Fruit fly (Drosophila melanogaster) whole organism, embryonic: ENCODE data around the gene CG18508.

Experiments used
- B-H2 ChIP-seq: fragments of 200-800 bp; sonication (Bioruptor generic); optimal IDR thresholded peaks from 2 replicates; lab custom pipeline; 2018; ENCODE audit warnings: missing biosample characterization, mild to moderate bottlenecking, missing genetic modification characterization
- CG11398 ChIP-seq: fragments of 200-800 bp; sonication (Bioruptor generic); optimal IDR thresholded peaks from 2 replicates; lab custom pipeline; 2016; ENCODE audit warnings: missing biosample characterization, missing genetic modification characterization
- CG12219 ChIP-seq: fragments of 200-800 bp; sonication (Bioruptor generic); optimal IDR thresholded peaks from 3 replicates; lab custom pipeline; 2018; ENCODE audit warnings: missing biosample characterization, mild to moderate bottlenecking, missing genetic modification characterization
- CG14667 ChIP-seq: fragments of 200-800 bp; sonication (Bioruptor generic); IDR thresholded peaks from 2 replicates; pipeline ENCODE4 v1.3.6; 2022; ENCODE audit warnings: missing biosample characterization, missing genetic modification characterization
- CG14710 ChIP-seq: fragments of 200-800 bp; sonication (Bioruptor generic); optimal IDR thresholded peaks from 3 replicates; lab custom pipeline; 2019; ENCODE audit warnings: missing biosample characterization, mild to moderate bottlenecking, missing genetic modification characterization, moderate library complexity
- CG15269 ChIP-seq: fragments of 200-800 bp; sonication (Bioruptor generic); optimal IDR thresholded peaks from 2 replicates; lab custom pipeline; 2018; ENCODE audit warnings: missing biosample characterization, mild to moderate bottlenecking, missing genetic modification characterization, moderate library complexity
- CG1602 ChIP-seq: fragments of 200-800 bp; sonication (Bioruptor generic); optimal IDR thresholded peaks from 3 replicates; lab custom pipeline; 2016; ENCODE audit warnings: missing biosample characterization, missing genetic modification characterization
- CG16815 ChIP-seq: fragments of 200-800 bp; sonication (Bioruptor generic); optimal IDR thresholded peaks from 3 replicates; lab custom pipeline; 2017; ENCODE audit warnings: missing biosample characterization, mild to moderate bottlenecking, missing genetic modification characterization
- CG17186 ChIP-seq: fragments of 200-800 bp; sonication (Bioruptor generic); optimal IDR thresholded peaks from 3 replicates; lab custom pipeline; 2017; ENCODE audit warnings: missing biosample characterization, missing genetic modification reagents, missing genetic modification characterization
- CG17802 ChIP-seq: fragments of 200-800 bp; sonication (Bioruptor generic); optimal IDR thresholded peaks from 2 replicates; lab custom pipeline; 2018; ENCODE audit warnings: missing biosample characterization, mild to moderate bottlenecking, missing genetic modification characterization, moderate library complexity
- CG18262 ChIP-seq: fragments of 200-800 bp; optimal IDR thresholded peaks from 3 replicates; lab custom pipeline; 2019; ENCODE audit warnings: missing biosample characterization, mild to moderate bottlenecking, missing genetic modification characterization, moderate library complexity
- CG2116 ChIP-seq: fragments of 200-800 bp; sonication (Bioruptor generic); optimal IDR thresholded peaks from 3 replicates; lab custom pipeline; 2018; ENCODE audit warnings: missing biosample characterization, mild to moderate bottlenecking, missing genetic modification characterization
- CG2120 ChIP-seq: fragments of 200-800 bp; sonication (Bioruptor generic); optimal IDR thresholded peaks from 3 replicates; lab custom pipeline; 2016; ENCODE audit warnings: missing biosample characterization, missing genetic modification characterization
- CG2875 ChIP-seq: fragments of 200-800 bp; sonication (Bioruptor generic); optimal IDR thresholded peaks from 2 replicates; lab custom pipeline; 2017; ENCODE audit warnings: missing biosample characterization, mild to moderate bottlenecking, missing genetic modification characterization, missing genetic modification reagents
- CG32767 ChIP-seq: fragments of 200-800 bp; sonication (Bioruptor generic); IDR thresholded peaks from 2 replicates; pipeline ENCODE4 v1.3.6; 2022; ENCODE audit warnings: missing biosample characterization, missing genetic modification characterization
- CG32772 ChIP-seq: fragments of 200-800 bp; sonication (Bioruptor generic); IDR thresholded peaks from 2 replicates; pipeline ENCODE4 v1.3.6; 2022; ENCODE audit warnings: missing biosample characterization, missing genetic modification characterization
- CG4730 ChIP-seq: fragments of 200-800 bp; sonication (Bioruptor generic); IDR thresholded peaks from 2 replicates; pipeline ENCODE4 v1.3.6; 2022; ENCODE audit warnings: missing biosample characterization, missing genetic modification characterization
- CG6683 ChIP-seq: fragments of 200-800 bp; sonication (Bioruptor generic); optimal IDR thresholded peaks from 2 replicates; lab custom pipeline; 2017; ENCODE audit warnings: missing biosample characterization, mild to moderate bottlenecking, missing genetic modification characterization, missing genetic modification reagents
- CG6854 ChIP-seq: fragments of 200-800 bp; sonication (Bioruptor generic); optimal IDR thresholded peaks from 3 replicates; lab custom pipeline; 2017; ENCODE audit warnings: missing biosample characterization, mild to moderate bottlenecking, missing genetic modification characterization
- CG7271 ChIP-seq: fragments of 200-800 bp; sonication (Bioruptor generic); optimal IDR thresholded peaks from 2 replicates; lab custom pipeline; 2018; ENCODE audit warnings: missing biosample characterization, mild to moderate bottlenecking, missing genetic modification characterization, moderate library complexity
- CG7357 ChIP-seq: fragments of 200-800 bp; sonication (Bioruptor generic); IDR thresholded peaks from 3 replicates; pipeline ENCODE4 v1.3.6; 2022; ENCODE audit warnings: missing biosample characterization, missing genetic modification characterization
- CG7987 ChIP-seq: fragments of 200-800 bp; sonication (Bioruptor generic); optimal IDR thresholded peaks from 2 replicates; lab custom pipeline; 2018; ENCODE audit warnings: missing biosample characterization, mild to moderate bottlenecking, missing genetic modification characterization, moderate library complexity
- CG8089 ChIP-seq: fragments of 200-800 bp; sonication (Bioruptor generic); optimal IDR thresholded peaks from 3 replicates; lab custom pipeline; 2016; ENCODE audit warnings: missing biosample characterization, missing genetic modification characterization
- CG8290 ChIP-seq, 3 experiments: fragments of 200-800 bp; sonication (Bioruptor generic); optimal IDR thresholded peaks; 2 replicates each; lab custom pipeline; 2016 to 2019; ENCODE audit warnings: missing biosample characterization in 3 of 3, missing genetic modification characterization in 3 of 3, mild to moderate bottlenecking in 2 of 3, moderate library complexity in 1 of 3
- Chrac-16 ChIP-seq: fragments of 200-800 bp; sonication (Bioruptor generic); optimal IDR thresholded peaks from 3 replicates; lab custom pipeline; 2016; ENCODE audit warnings: missing biosample characterization, missing genetic modification characterization
- Dref ChIP-seq: fragments of 200-800 bp; sonication (Bioruptor generic); IDR thresholded peaks from 2 replicates; pipeline ENCODE4 v1.3.6; 2022; ENCODE audit warnings: missing biosample characterization, missing genetic modification characterization
- Fer2 ChIP-seq: fragments of 200-800 bp; sonication (Bioruptor generic); optimal IDR thresholded peaks from 2 replicates; lab custom pipeline; 2018; ENCODE audit warnings: missing biosample characterization, mild to moderate bottlenecking, missing genetic modification characterization, moderate library complexity
- GATAe ChIP-seq: fragments of 200-800 bp; sonication (Bioruptor generic); conservative IDR thresholded peaks from 2 replicates; pipeline ENCODE4 v1.3.6; 2022; ENCODE audit warnings: missing biosample characterization, missing genetic modification characterization
- Hsf ChIP-seq: fragments of 200-800 bp; sonication (Bioruptor generic); optimal IDR thresholded peaks from 3 replicates; lab custom pipeline; 2016; ENCODE audit warnings: missing biosample characterization, missing genetic modification characterization
- MTF-1 ChIP-seq: fragments of 200-800 bp; sonication (Bioruptor generic); optimal IDR thresholded peaks from 2 replicates; lab custom pipeline; 2018; ENCODE audit warnings: missing biosample characterization, mild to moderate bottlenecking, missing genetic modification characterization, borderline replicate concordance
- Scr ChIP-seq: fragments of 200-800 bp; sonication (Bioruptor generic); IDR thresholded peaks from 2 replicates; pipeline ENCODE4 v1.3.6; 2022; ENCODE audit warnings: missing biosample characterization, missing genetic modification characterization; ENCODE audit not compliant: partially characterized antibody
- Stat92E ChIP-seq, 3 experiments: fragments of >200 bp in 2 of 3; fragments of 200-800 bp in 1 of 3; sonication (Bioruptor generic) in 1 of 3; optimal IDR thresholded peaks; 2 replicates each; lab custom pipeline; 2017 to 2019; ENCODE audit warnings: missing biosample characterization in 3 of 3, missing genetic modification characterization in 3 of 3, mild to moderate bottlenecking in 1 of 3, moderate library complexity in 1 of 3
- al ChIP-seq: fragments of 200-800 bp; sonication (Bioruptor generic); IDR thresholded peaks from 2 replicates; pipeline ENCODE4 v1.3.6; 2022; ENCODE audit warnings: missing biosample characterization, missing genetic modification characterization
- chif ChIP-seq, 2 experiments: fragments of 200-800 bp; sonication (Bioruptor generic); optimal IDR thresholded peaks; 3 replicates each; lab custom pipeline; 2016; ENCODE audit warnings: missing biosample characterization in 2 of 2, missing genetic modification characterization in 2 of 2
- crc ChIP-seq: fragments of 200-800 bp; sonication (Bioruptor generic); optimal IDR thresholded peaks from 2 replicates; lab custom pipeline; 2016; ENCODE audit warnings: missing biosample characterization, missing genetic modification characterization
- dmrt11E ChIP-seq: fragments of 200-800 bp; sonication (Bioruptor generic); optimal IDR thresholded peaks from 3 replicates; lab custom pipeline; 2018; ENCODE audit warnings: missing biosample characterization, mild to moderate bottlenecking, missing genetic modification characterization, moderate library complexity
- dmrt99B ChIP-seq: fragments of 200-800 bp; sonication (Bioruptor generic); optimal IDR thresholded peaks from 2 replicates; lab custom pipeline; 2018; ENCODE audit warnings: missing biosample characterization, mild to moderate bottlenecking, missing genetic modification characterization, moderate library complexity
- ftz-f1 ChIP-seq: fragments of 200-800 bp; sonication (Bioruptor generic); optimal IDR thresholded peaks from 2 replicates; lab custom pipeline; 2016; ENCODE audit warnings: missing biosample characterization, missing genetic modification characterization
- hkb ChIP-seq, 2 experiments: fragments of 200-800 bp in 1 of 2; fragments of >200 bp in 1 of 2; sonication (Bioruptor generic) in 1 of 2; IDR thresholded peaks in 1 of 2; optimal IDR thresholded peaks in 1 of 2; 2 replicates each; pipeline versions ENCODE4 v1.3.6 to Lab custom; 2017 to 2022; ENCODE audit warnings: missing biosample characterization in 1 of 2, missing genetic modification characterization in 1 of 2
- jigr1 ChIP-seq: fragments of 200-800 bp; sonication (Bioruptor generic); IDR thresholded peaks from 3 replicates; pipeline ENCODE4 v1.3.6; 2022; ENCODE audit warnings: missing biosample characterization, missing genetic modification characterization
- pita ChIP-seq: fragments of 200-800 bp; sonication (Bioruptor generic); optimal IDR thresholded peaks from 2 replicates; lab custom pipeline; 2017; ENCODE audit warnings: missing biosample characterization, mild to moderate bottlenecking, missing genetic modification characterization
- seq ChIP-seq: fragments of 200-800 bp; sonication (Bioruptor generic); IDR thresholded peaks from 2 replicates; pipeline ENCODE4 v1.3.6; 2022; ENCODE audit warnings: missing biosample characterization, missing genetic modification characterization
- slou ChIP-seq: fragments of 200-800 bp; sonication (Bioruptor generic); optimal IDR thresholded peaks from 3 replicates; lab custom pipeline; 2016; ENCODE audit warnings: missing biosample characterization, missing genetic modification characterization
- sob ChIP-seq: fragments of 200-800 bp; sonication (Bioruptor generic); IDR thresholded peaks from 2 replicates; pipeline ENCODE4 v1.3.6; 2022; ENCODE audit warnings: missing biosample characterization, missing genetic modification characterization
- sug ChIP-seq: fragments of 200-800 bp; optimal IDR thresholded peaks from 2 replicates; lab custom pipeline; 2019; ENCODE audit warnings: missing biosample characterization, mild to moderate bottlenecking, missing genetic modification characterization, moderate library complexity
- yki ChIP-seq: fragments of >200 bp; optimal IDR thresholded peaks from 3 replicates; lab custom pipeline; 2018
- zen2 ChIP-seq: fragments of 200-800 bp; sonication (Bioruptor generic); IDR thresholded peaks from 3 replicates; pipeline ENCODE4 v1.3.6; 2022; ENCODE audit warnings: missing biosample characterization, missing genetic modification characterization; ENCODE audit not compliant: partially characterized antibody
- zfh1 ChIP-seq: fragments of 200-800 bp; sonication (Bioruptor generic); IDR thresholded peaks from 3 replicates; pipeline ENCODE4 v1.3.6; 2022; ENCODE audit warnings: missing biosample characterization, missing genetic modification characterization

The CG18508 gene

DNA sequence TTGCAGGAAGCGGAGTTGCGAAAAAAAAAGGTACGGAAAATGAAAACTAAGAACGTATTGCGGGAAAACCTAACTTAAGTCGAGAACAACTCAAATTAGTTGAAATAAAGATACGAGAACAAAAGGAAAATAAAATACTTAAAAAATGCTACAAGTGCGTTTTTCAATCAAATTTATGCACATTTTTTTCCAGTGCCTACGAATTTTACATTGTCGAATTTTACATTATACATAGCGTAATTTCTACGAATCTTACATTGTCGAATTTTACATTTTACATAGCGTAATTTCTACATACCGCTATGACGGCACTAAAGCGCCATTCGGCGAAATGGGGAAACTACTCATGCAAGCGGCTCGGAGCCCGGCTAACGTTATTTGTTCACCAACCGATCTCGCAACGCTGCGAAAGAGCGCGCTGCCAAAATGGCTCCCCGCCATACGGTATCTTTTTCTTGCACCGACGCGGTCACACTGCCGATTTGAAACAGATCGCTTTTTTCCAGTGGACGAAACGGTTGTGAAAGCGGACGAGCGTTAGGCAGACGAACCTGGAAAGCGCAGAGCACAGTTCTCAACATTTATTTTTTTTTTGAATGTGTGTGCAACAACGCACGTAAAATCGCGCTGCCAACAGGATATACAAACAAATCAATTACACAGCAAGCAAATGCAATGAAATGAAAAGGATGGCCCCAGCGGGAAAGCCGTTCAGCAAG is 38.4 kb downstream of the CG18508 start, which contains the start of gene N (continued):
- TF ChIP-seq CG2116 (GFP tag; lab: Kevin White, UChicago): peak; percentile 68
- TF ChIP-seq slou (GFP tag; lab: Kevin White, UChicago): no peak
- TF ChIP-seq GATAe (GFP tag; lab: Robert Waterston, UW): no peak
- no peak for TF ChIP-seq CG1602 (GFP tag; lab: Kevin White, UChicago)
- peak; percentile 22 for TF ChIP-seq dmrt11E (tag; lab: Kevin White, UChicago)
- TF ChIP-seq MTF-1 (GFP tag; lab: Kevin White, UChicago): no peak
- no peak for TF ChIP-seq CG14667 (GFP tag; lab: Robert Waterston, UW)
- no peak for TF ChIP-seq zen2 (GFP tag; lab: Robert Waterston, UW)
- peak; percentile 51 for TF ChIP-seq CG14710 (tag; lab: Kevin White, UChicago)
- TF ChIP-seq Fer2: no peak
- no peak for TF ChIP-seq CG8089 (GFP tag; lab: Kevin White, UChicago)
- TF ChIP-seq seq (GFP tag; lab: Robert Waterston, UW): no peak
- peak; percentile 41 for TF ChIP-seq CG7271 (tag; lab: Kevin White, UChicago)
- no peak for TF ChIP-seq CG7987
- no peak for TF ChIP-seq jigr1 (GFP tag; lab: Robert Waterston, UW)
- TF ChIP-seq CG18262 (tag; lab: Kevin White, UChicago): peak; percentile 55
- TF ChIP-seq dmrt99B (tag; lab: Kevin White, UChicago): peak; percentile 39
- TF ChIP-seq Scr (GFP tag; lab: Robert Waterston, UW): no peak; the same call in 1 of the 2 replicates
- TF ChIP-seq sob (GFP tag; lab: Robert Waterston, UW): peak; percentile 74
- TF ChIP-seq Chrac-16 (GFP tag; lab: Kevin White, UChicago): peak; percentile 36
- peak; percentile 57 for TF ChIP-seq sug (tag; lab: Kevin White, UChicago)
- peak; percentile 46; the same call in 1 of the 2 replicates for TF ChIP-seq al (GFP tag; lab: Robert Waterston, UW)
- no peak for TF ChIP-seq CG16815 (GFP tag; lab: Kevin White, UChicago)
- TF ChIP-seq CG7357 (GFP tag; lab: Robert Waterston, UW): no peak
- no peak for TF ChIP-seq crc (GFP tag; lab: Kevin White, UChicago)
- peak; percentile 40 for TF ChIP-seq ftz-f1
- peak; percentile 47 for TF ChIP-seq Dref (GFP tag; lab: Robert Waterston, UW)
- peak; percentile 68 for TF ChIP-seq CG2120
- peak; percentile 98 for TF ChIP-seq pita (GFP tag; lab: Kevin White, UChicago)
- TF ChIP-seq chif (GFP tag; optimal IDR thresholded peaks at IDR 0.05; lab: Kevin White, UChicago): peak in 1 of 2 experiments; percentile 35
- TF ChIP-seq CG15269 (tag; lab: Kevin White, UChicago): peak; percentile 56
- TF ChIP-seq hkb (optimal IDR thresholded peaks at IDR 0.05; lab: Kevin White, UChicago): peak; percentile 17
- TF ChIP-seq hkb (GFP tag; IDR thresholded peaks at IDR 0.05; lab: Robert Waterston, UW): peak; percentile 50; the same call in 1 of the 2 replicates
- TF ChIP-seq CG11398 (GFP tag; lab: Kevin White, UChicago): peak; percentile 39
- TF ChIP-seq CG2875 (GFP tag; lab: Kevin White, UChicago): peak; percentile 57
- TF ChIP-seq CG6854 (GFP tag; lab: Kevin White, UChicago): no peak
- TF ChIP-seq B-H2 (GFP tag; lab: Kevin White, UChicago): peak; percentile 23
- TF ChIP-seq CG17802 (tag; lab: Kevin White, UChicago): no peak
- peak; percentile 62 for TF ChIP-seq yki
- peak in 1 of 3 experiments; percentile 77 for TF ChIP-seq Stat92E (GFP tag; optimal IDR thresholded peaks at IDR 0.05; lab: Kevin White, UChicago)
- no peak for TF ChIP-seq CG12219
- TF ChIP-seq CG17186 (GFP tag; lab: Kevin White, UChicago): peak; percentile 94
- no peak for TF ChIP-seq CG4730 (GFP tag; lab: Robert Waterston, UW)
- peak; percentile 41; the same call in 1 of the 2 replicates for TF ChIP-seq CG32772 (GFP tag; lab: Robert Waterston, UW)
- no peak for TF ChIP-seq CG6683 (GFP tag; lab: Kevin White, UChicago)
- 0 out of 2 replicates have a peak, but pooled peaks have one; percentile 57 for TF ChIP-seq CG32767
- TF ChIP-seq Hsf (GFP tag; lab: Kevin White, UChicago): peak; percentile 28
- peak; percentile 34 for TF ChIP-seq CG8290 (GFP tag; optimal IDR thresholded peaks at IDR 0.05; lab: Kevin White, UChicago)
- TF ChIP-seq CG8290 (tag; optimal IDR thresholded peaks at IDR 0.05; lab: Kevin White, UChicago): peak; percentile 0 to 83
- peak; percentile 45; the same call in 1 of the 3 replicates for TF ChIP-seq zfh1 (GFP tag; lab: Robert Waterston, UW)
